Worm (Caenorhabditis elegans) whole organism, late embryonic: ENCODE results near the gene anat-1.

ENCODE experiments used
- C08G9.2 ChIP-seq: sonication (generic microtip); optimal IDR thresholded peaks from 2 replicates; lab custom pipeline; 2016; ENCODE audit warnings: mild to moderate bottlenecking, missing genetic modification characterization, moderate library complexity, missing compliant biosample characterization
- C38D4.7 ChIP-seq: fragments of 200-800 bp; sonication (Bioruptor generic); optimal IDR thresholded peaks from 2 replicates; lab custom pipeline; 2018; ENCODE audit warnings: mild to moderate bottlenecking, missing genetic modification characterization, moderate library complexity, missing compliant biosample characterization
- K09A11.1 ChIP-seq: sonication (generic microtip); optimal IDR thresholded peaks from 2 replicates; lab custom pipeline; 2017; ENCODE audit warnings: antibody characterized with exemption, mild to moderate bottlenecking, missing genetic modification characterization, missing compliant biosample characterization; ENCODE audit not compliant: insufficient read depth
- Y22D7AL.16 ChIP-seq: sonication (generic microtip); optimal IDR thresholded peaks from 2 replicates; lab custom pipeline; 2016; ENCODE audit warnings: missing genetic modification characterization, missing compliant biosample characterization
- ama-1 ChIP-seq: fragments of 150-350 bp; optimal IDR thresholded peaks from 2 replicates; lab custom pipeline; 2014
- ceh-14 ChIP-seq: sonication (generic microtip); optimal IDR thresholded peaks from 2 replicates; lab custom pipeline; 2016; ENCODE audit warnings: missing genotype, missing genetic modification characterization, missing compliant biosample characterization
- ceh-18 ChIP-seq: sonication (generic microtip); optimal IDR thresholded peaks from 2 replicates; lab custom pipeline; 2016; ENCODE audit warnings: missing genetic modification characterization, missing compliant biosample characterization
- ceh-19 ChIP-seq: fragments of 200-800 bp; sonication (Bioruptor generic); optimal IDR thresholded peaks from 2 replicates; lab custom pipeline; 2018; ENCODE audit warnings: mild to moderate bottlenecking, missing genetic modification characterization, missing compliant biosample characterization
- ceh-2 ChIP-seq: sonication (generic microtip); optimal IDR thresholded peaks from 2 replicates; lab custom pipeline; 2016; ENCODE audit warnings: missing genotype, missing genetic modification characterization, missing compliant biosample characterization
- ceh-30 ChIP-seq: fragments of 150-350 bp; optimal IDR thresholded peaks from 2 replicates; lab custom pipeline; 2014; ENCODE audit warnings: missing biosample characterization, missing genetic modification characterization
- ceh-31 ChIP-seq: sonication (generic microtip); optimal IDR thresholded peaks from 2 replicates; lab custom pipeline; 2016; ENCODE audit warnings: missing genetic modification characterization, missing compliant biosample characterization
- ceh-48 ChIP-seq: sonication (generic microtip); optimal IDR thresholded peaks from 2 replicates; lab custom pipeline; 2016; ENCODE audit warnings: missing genetic modification characterization, inconsistent platforms, missing compliant biosample characterization
- che-1 ChIP-seq: sonication (generic microtip); optimal IDR thresholded peaks from 2 replicates; lab custom pipeline; 2016; ENCODE audit warnings: mild to moderate bottlenecking, missing genetic modification characterization, missing compliant biosample characterization
- dve-1 ChIP-seq: sonication (generic microtip); optimal IDR thresholded peaks from 2 replicates; lab custom pipeline; 2017; ENCODE audit warnings: antibody characterized with exemption, mild to moderate bottlenecking, missing genetic modification characterization, missing compliant biosample characterization
- elt-2 ChIP-seq: sonication (generic microtip); optimal IDR thresholded peaks from 2 replicates; lab custom pipeline; 2016; ENCODE audit warnings: missing genetic modification reagents, missing genetic modification characterization, missing compliant biosample characterization
- ets-4 ChIP-seq: sonication (generic microtip); optimal IDR thresholded peaks from 2 replicates; lab custom pipeline; 2016; ENCODE audit warnings: missing genetic modification characterization, missing compliant biosample characterization
- fax-1 ChIP-seq: sonication (generic microtip); optimal IDR thresholded peaks from 2 replicates; lab custom pipeline; 2016; ENCODE audit warnings: missing genotype, missing genetic modification characterization, missing compliant biosample characterization
- fkh-6 ChIP-seq: sonication (generic microtip); optimal IDR thresholded peaks from 2 replicates; lab custom pipeline; 2016; ENCODE audit warnings: missing genetic modification characterization, missing compliant biosample characterization
- hlh-13 ChIP-seq: fragments of 200-800 bp; sonication (Bioruptor generic); optimal IDR thresholded peaks from 2 replicates; lab custom pipeline; 2018; ENCODE audit warnings: mild to moderate bottlenecking, missing genetic modification characterization, missing compliant biosample characterization
- hlh-15 ChIP-seq: sonication (generic microtip); optimal IDR thresholded peaks from 2 replicates; lab custom pipeline; 2016; ENCODE audit warnings: missing genetic modification characterization, missing compliant biosample characterization
- hlh-30 ChIP-seq: sonication (generic microtip); optimal IDR thresholded peaks from 2 replicates; lab custom pipeline; 2017; ENCODE audit warnings: antibody characterized with exemption, missing genetic modification characterization, missing compliant biosample characterization; ENCODE audit not compliant: insufficient read depth
- hlh-6 ChIP-seq: sonication (generic microtip); optimal IDR thresholded peaks from 2 replicates; lab custom pipeline; 2016; ENCODE audit warnings: missing genotype, missing genetic modification characterization, missing compliant biosample characterization
- hlh-8 ChIP-seq: sonication (generic microtip); optimal IDR thresholded peaks from 2 replicates; lab custom pipeline; 2016; ENCODE audit warnings: missing genotype, missing genetic modification characterization, missing compliant biosample characterization
- lin-11 ChIP-seq: fragments of 200-800 bp; sonication (Bioruptor generic); optimal IDR thresholded peaks from 2 replicates; lab custom pipeline; 2018; ENCODE audit warnings: mild to moderate bottlenecking, missing genetic modification characterization, missing compliant biosample characterization
- madf-2 ChIP-seq: sonication (generic microtip); optimal IDR thresholded peaks from 2 replicates; lab custom pipeline; 2017; ENCODE audit warnings: missing genetic modification characterization, missing compliant biosample characterization
- mec-3 ChIP-seq: sonication (generic microtip); optimal IDR thresholded peaks from 2 replicates; lab custom pipeline; 2016; ENCODE audit warnings: borderline replicate concordance, missing genetic modification characterization, missing compliant biosample characterization
- nfya-1 ChIP-seq: sonication (generic microtip); optimal IDR thresholded peaks from 2 replicates; lab custom pipeline; 2017; ENCODE audit warnings: missing genetic modification characterization, mild to moderate bottlenecking, missing compliant biosample characterization, antibody characterized with exemption, moderate library complexity
- nhr-11 ChIP-seq: fragments of 150-350 bp; optimal IDR thresholded peaks from 2 replicates; lab custom pipeline; 2014; ENCODE audit warnings: missing biosample characterization, missing genetic modification characterization
- npax-4 ChIP-seq: sonication (generic microtip); optimal IDR thresholded peaks from 2 replicates; lab custom pipeline; 2016; ENCODE audit warnings: missing genetic modification characterization, missing compliant biosample characterization
- pax-1 ChIP-seq: fragments of 150-350 bp; optimal IDR thresholded peaks from 2 replicates; lab custom pipeline; 2014; ENCODE audit warnings: missing biosample characterization, missing genetic modification characterization
- pha-2 ChIP-seq: sonication (generic microtip); optimal IDR thresholded peaks from 2 replicates; lab custom pipeline; 2017; ENCODE audit warnings: mild to moderate bottlenecking, missing genetic modification characterization, missing compliant biosample characterization
- pha-4 ChIP-seq: fragments of 150-350 bp; optimal IDR thresholded peaks from 2 replicates; lab custom pipeline; 2018; ENCODE audit warnings: missing biosample characterization, missing genetic modification reagents, missing genetic modification characterization
- ref-2 ChIP-seq: sonication (generic microtip); optimal IDR thresholded peaks from 2 replicates; lab custom pipeline; 2016; ENCODE audit warnings: missing genetic modification characterization, missing compliant biosample characterization
- rnt-1 ChIP-seq: sonication (generic microtip); optimal IDR thresholded peaks from 2 replicates; lab custom pipeline; 2016; ENCODE audit warnings: missing genetic modification characterization, missing compliant biosample characterization
- sdc-2 ChIP-seq: sonication (generic microtip); optimal IDR thresholded peaks from 2 replicates; lab custom pipeline; 2016; ENCODE audit warnings: missing genotype, missing genetic modification characterization, missing compliant biosample characterization
- sox-2 ChIP-seq: fragments of 200-800 bp; sonication (Bioruptor generic); IDR thresholded peaks from 2 replicates; pipeline ENCODE4 v1.3.6; 2022; ENCODE audit warnings: missing genetic modification reagents, missing genetic modification characterization, missing compliant biosample characterization
- syd-9 ChIP-seq: sonication (generic microtip); optimal IDR thresholded peaks from 2 replicates; lab custom pipeline; 2016; ENCODE audit warnings: mild to moderate bottlenecking, missing genetic modification characterization, moderate library complexity, missing compliant biosample characterization
- tbx-2 ChIP-seq: sonication (generic microtip); optimal IDR thresholded peaks from 2 replicates; lab custom pipeline; 2016; ENCODE audit warnings: missing genetic modification characterization, missing compliant biosample characterization
- tbx-7 ChIP-seq: sonication (generic microtip); optimal IDR thresholded peaks from 2 replicates; lab custom pipeline; 2016; ENCODE audit warnings: missing genotype, missing genetic modification characterization, missing compliant biosample characterization
- ttx-3 ChIP-seq: sonication (generic microtip); optimal IDR thresholded peaks from 2 replicates; lab custom pipeline; 2016; ENCODE audit warnings: missing genetic modification reagents, missing genetic modification characterization, missing compliant biosample characterization
- unc-3 ChIP-seq, 2 experiments: fragments of 200-800 bp in 1 of 2; sonication (Bioruptor generic) in 1 of 2; sonication (generic microtip) in 1 of 2; conservative IDR thresholded peaks in 1 of 2; optimal IDR thresholded peaks in 1 of 2; 2 replicates each; pipeline versions ENCODE4 v1.3.6 to Lab custom; 2016 to 2022; ENCODE audit warnings: missing compliant biosample characterization in 2 of 2, missing genetic modification characterization in 2 of 2, missing genetic modification reagents in 1 of 2
- unc-42 ChIP-seq: sonication (generic microtip); optimal IDR thresholded peaks from 2 replicates; lab custom pipeline; 2016; ENCODE audit warnings: missing genotype, missing genetic modification characterization, missing compliant biosample characterization
- unc-55 ChIP-seq: sonication (generic microtip); optimal IDR thresholded peaks from 2 replicates; lab custom pipeline; 2017; ENCODE audit warnings: missing biosample characterization, missing genetic modification reagents, missing genetic modification characterization
- unc-86 ChIP-seq: sonication (generic microtip); optimal IDR thresholded peaks from 2 replicates; lab custom pipeline; 2016; ENCODE audit warnings: missing genetic modification characterization, missing compliant biosample characterization
- zip-5 ChIP-seq: sonication (generic microtip); optimal IDR thresholded peaks from 2 replicates; lab custom pipeline; 2016; ENCODE audit warnings: missing genetic modification characterization, missing compliant biosample characterization

anat-1 gene

ce11 chrIV:6747652-6748051, 23.0 kb upstream of the anat-1 start:
- TF ChIP-seq ceh-31 (tag; lab: Kevin White, UChicago) (peak; percentile 84), zip-5 (peak; percentile 59), ets-4 (tag; lab: Kevin White, UChicago) (peak; percentile 70), tbx-2 (tag; lab: Kevin White, UChicago) (peak; percentile 85), C08G9.2 (tag; lab: Kevin White, UChicago) (peak; percentile 83), syd-9 (no peak), mec-3 (tag; lab: Kevin White, UChicago) (no peak), ceh-2 (tag; lab: Kevin White, UChicago) (peak; percentile 76), elt-2 (tag; lab: Kevin White, UChicago) (peak; percentile 1), ref-2 (tag; lab: Kevin White, UChicago) (peak; percentile 30), fkh-6 (tag; lab: Kevin White, UChicago) (peak; percentile 28), pha-4 (no peak), tbx-7 (tag; lab: Kevin White, UChicago) (peak; percentile 62), rnt-1 (peak; percentile 15)

DNA sequence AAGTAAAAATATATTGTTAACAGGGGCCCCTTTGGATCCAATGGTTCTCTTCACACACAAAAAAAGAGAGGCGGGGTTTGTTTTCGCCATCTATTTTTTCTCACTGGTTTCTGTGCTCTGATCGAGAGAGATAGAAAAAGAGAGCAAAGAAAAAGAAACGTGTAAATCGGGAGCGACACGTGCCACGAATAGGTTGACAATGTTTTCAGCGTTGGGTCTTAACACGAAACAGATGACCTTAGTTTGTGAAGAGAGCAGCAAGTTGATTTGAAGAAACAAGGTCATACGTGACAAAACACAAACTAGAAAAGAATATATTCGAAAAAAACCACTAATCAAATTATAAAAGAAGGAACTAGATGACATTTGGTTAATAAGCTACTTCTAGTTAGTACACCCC, 22.1 kb upstream of the anat-1 start, which contains the start of gene lin-45:
lin-45 (minus strand) TSS at position 82 of the 400 bp plus-strand sequence.
- TF ChIP-seq elt-2 (tag; lab: Kevin White, UChicago) (no peak), unc-42 (tag; lab: Kevin White, UChicago) (no peak), sdc-2 (tag; lab: Kevin White, UChicago) (no peak), hlh-13 (GFP tag; lab: Kevin White, UChicago) (no peak), npax-4 (tag; lab: Kevin White, UChicago) (no peak), nfya-1 (tag; lab: Kevin White, UChicago) (no peak), ceh-18 (tag; lab: Kevin White, UChicago) (no peak), unc-55 (GFP tag; lab: Kevin White, UChicago) (no peak)

DNA sequence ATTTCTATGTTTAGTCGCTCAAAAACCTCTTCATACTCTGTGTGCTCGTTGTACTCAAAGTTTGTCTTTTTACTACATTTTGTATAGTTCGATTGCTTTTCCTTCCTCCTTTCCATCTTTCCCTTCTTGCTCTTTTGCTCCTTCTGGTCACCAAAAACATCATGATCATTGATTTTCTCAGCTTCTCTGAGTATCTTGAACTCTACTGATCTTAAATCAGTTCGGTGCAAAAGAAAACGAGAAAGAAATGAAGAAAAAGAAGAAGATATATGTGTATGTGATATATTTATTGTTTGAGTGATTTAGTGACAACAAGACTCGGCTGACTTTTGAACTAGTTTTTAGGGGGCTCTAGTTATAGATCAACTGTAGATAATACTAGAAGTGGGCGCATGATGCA, 20.5 kb upstream of the anat-1 start:
- TF ChIP-seq lin-11 (tag; lab: Kevin White, UChicago) (no peak), nfya-1 (tag; lab: Kevin White, UChicago) (no peak), rnt-1 (no peak), hlh-13 (GFP tag; lab: Kevin White, UChicago) (no peak), unc-3 (GFP tag; conservative IDR thresholded peaks at IDR 0.05; lab: Robert Waterston, UW) (no peak), unc-3 (tag; optimal IDR thresholded peaks at IDR 0.05; lab: Kevin White, UChicago) (no peak), C38D4.7 (GFP tag; lab: Kevin White, UChicago) (no peak), K09A11.1 (tag; lab: Kevin White, UChicago) (no peak), ama-1 (lab: Kevin White, UChicago) (no peak), ceh-14 (tag; lab: Kevin White, UChicago) (no peak), ref-2 (tag; lab: Kevin White, UChicago) (no peak), nhr-11 (tag; lab: Kevin White, UChicago) (no peak), ceh-19 (GFP tag; lab: Kevin White, UChicago) (no peak), hlh-8 (tag; lab: Kevin White, UChicago) (no peak), mec-3 (tag; lab: Kevin White, UChicago) (no peak), ceh-2 (tag; lab: Kevin White, UChicago) (no peak), unc-55 (GFP tag; lab: Kevin White, UChicago) (no peak)

DNA sequence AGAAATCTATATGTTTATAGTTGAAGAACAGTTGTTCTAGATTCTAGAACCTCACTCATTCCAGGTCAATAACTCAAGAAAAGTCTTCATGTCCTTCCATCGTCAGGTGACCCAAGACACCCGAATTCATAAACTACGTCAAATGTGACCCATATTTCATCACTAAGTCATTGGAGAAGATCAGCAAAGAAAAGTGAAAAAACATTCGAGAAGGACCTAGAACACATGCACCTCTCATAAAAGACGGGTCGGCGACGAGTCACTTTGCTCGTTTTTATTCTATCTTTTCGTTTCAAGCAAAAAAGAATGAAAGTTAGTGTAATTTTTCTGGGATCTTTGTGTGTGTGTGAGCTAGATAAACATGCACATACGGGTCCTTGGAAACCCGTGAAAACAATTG, 19.4 kb upstream of the anat-1 start:
- no peak for TF ChIP-seq unc-86 (tag; lab: Kevin White, UChicago)
- no peak for TF ChIP-seq pax-1 (tag; lab: Kevin White, UChicago)
- no peak for TF ChIP-seq Y22D7AL.16 (tag; lab: Kevin White, UChicago)
- TF ChIP-seq dve-1 = no peak
- no peak for TF ChIP-seq ceh-48
- no peak for TF ChIP-seq fax-1 (tag; lab: Kevin White, UChicago)
- TF ChIP-seq che-1 (tag; lab: Kevin White, UChicago) = no peak
- no peak for TF ChIP-seq ttx-3 (tag; lab: Kevin White, UChicago)
- TF ChIP-seq pha-2 (tag; lab: Kevin White, UChicago) = no peak
- no peak for TF ChIP-seq hlh-15 (tag; lab: Kevin White, UChicago)
- TF ChIP-seq sox-2 = no peak
- no peak for TF ChIP-seq hlh-6
- no peak for TF ChIP-seq unc-55 (GFP tag; lab: Kevin White, UChicago)
- no peak for TF ChIP-seq madf-2 (tag; lab: Kevin White, UChicago)
- TF ChIP-seq hlh-30 = no peak
- no peak for TF ChIP-seq ceh-30 (tag; lab: Kevin White, UChicago)
- no peak for TF ChIP-seq hlh-13 (GFP tag; lab: Kevin White, UChicago)
- TF ChIP-seq, all 69 proteins: peak for 0
